Fruit fly (Drosophila melanogaster) whole organism, embryonic: ENCODE measurements around the gene esc.

Experiments used
- Atf-2 ChIP-seq: fragments of 200-800 bp; sonication (Bioruptor generic); optimal IDR thresholded peaks from 2 replicates; lab custom pipeline; 2016; ENCODE audit warnings: missing biosample characterization, missing genetic modification characterization
- Bdp1 ChIP-seq: fragments of 200-800 bp; sonication (Bioruptor generic); optimal IDR thresholded peaks from 3 replicates; lab custom pipeline; 2016; ENCODE audit warnings: missing biosample characterization, missing genetic modification characterization
- Blimp-1 ChIP-seq: fragments of 200-800 bp; sonication (Bioruptor generic); optimal IDR thresholded peaks from 3 replicates; lab custom pipeline; 2018; ENCODE audit warnings: missing biosample characterization, missing genetic modification characterization, mild to moderate bottlenecking, moderate library complexity, missing genetic modification reagents
- CG10462 ChIP-seq: fragments of 200-800 bp; sonication (Bioruptor generic); optimal IDR thresholded peaks from 2 replicates; lab custom pipeline; 2016; ENCODE audit warnings: missing biosample characterization, missing genetic modification characterization
- CG10959 ChIP-seq: fragments of 200-800 bp; sonication (Bioruptor generic); IDR thresholded peaks from 2 replicates; pipeline ENCODE4 v1.3.6; 2022; ENCODE audit warnings: missing biosample characterization, missing genetic modification characterization
- CG11560 ChIP-seq: fragments of 200-800 bp; sonication (Bioruptor generic); IDR thresholded peaks from 3 replicates; pipeline ENCODE4 v1.3.6; 2022; ENCODE audit warnings: missing biosample characterization, missing genetic modification characterization
- CG11695 ChIP-seq: fragments of 200-800 bp; sonication (Bioruptor generic); IDR thresholded peaks from 3 replicates; pipeline ENCODE4 v1.3.6; 2022; ENCODE audit warnings: missing biosample characterization, missing genetic modification characterization
- CG13424 ChIP-seq: fragments of 200-800 bp; sonication (Bioruptor generic); optimal IDR thresholded peaks from 2 replicates; lab custom pipeline; 2019; ENCODE audit warnings: missing biosample characterization, mild to moderate bottlenecking, missing genetic modification characterization, moderate library complexity
- CG14965 ChIP-seq: fragments of 200-800 bp; sonication (Bioruptor generic); optimal IDR thresholded peaks from 2 replicates; lab custom pipeline; 2016; ENCODE audit warnings: missing biosample characterization, missing genetic modification characterization, borderline replicate concordance
- CG15269 ChIP-seq: fragments of 200-800 bp; sonication (Bioruptor generic); optimal IDR thresholded peaks from 2 replicates; lab custom pipeline; 2018; ENCODE audit warnings: missing biosample characterization, mild to moderate bottlenecking, missing genetic modification characterization, moderate library complexity
- CG17802 ChIP-seq: fragments of 200-800 bp; sonication (Bioruptor generic); optimal IDR thresholded peaks from 2 replicates; lab custom pipeline; 2018; ENCODE audit warnings: missing biosample characterization, mild to moderate bottlenecking, missing genetic modification characterization, moderate library complexity
- CG18262 ChIP-seq: fragments of 200-800 bp; optimal IDR thresholded peaks from 3 replicates; lab custom pipeline; 2019; ENCODE audit warnings: missing biosample characterization, mild to moderate bottlenecking, missing genetic modification characterization, moderate library complexity
- CG2712 ChIP-seq: fragments of 200-800 bp; optimal IDR thresholded peaks from 3 replicates; lab custom pipeline; 2019; ENCODE audit warnings: missing biosample characterization, mild to moderate bottlenecking, missing genetic modification characterization, moderate library complexity
- CG32767 ChIP-seq: fragments of 200-800 bp; sonication (Bioruptor generic); IDR thresholded peaks from 2 replicates; pipeline ENCODE4 v1.3.6; 2022; ENCODE audit warnings: missing biosample characterization, missing genetic modification characterization
- CG33213 ChIP-seq: fragments of 200-800 bp; sonication (Bioruptor generic); optimal IDR thresholded peaks from 3 replicates; lab custom pipeline; 2016; ENCODE audit warnings: missing biosample characterization, missing genetic modification characterization
- CG34422 ChIP-seq: fragments of 200-800 bp; sonication (Bioruptor generic); IDR thresholded peaks from 3 replicates; pipeline ENCODE4 v1.3.6; 2022; ENCODE audit warnings: missing biosample characterization, missing genetic modification characterization
- CG43689 ChIP-seq: fragments of 200-800 bp; sonication (Bioruptor generic); IDR thresholded peaks from 2 replicates; pipeline ENCODE4 v1.3.6; 2022; ENCODE audit warnings: missing biosample characterization, missing genetic modification characterization
- CG4820 ChIP-seq: fragments of 200-800 bp; sonication (Bioruptor generic); optimal IDR thresholded peaks from 3 replicates; lab custom pipeline; 2016; ENCODE audit warnings: missing biosample characterization, missing genetic modification characterization
- CG6254 ChIP-seq: fragments of 200-800 bp; sonication (Bioruptor generic); optimal IDR thresholded peaks from 3 replicates; lab custom pipeline; 2017; ENCODE audit warnings: mild to moderate bottlenecking, missing biosample characterization, missing genetic modification reagents, missing genetic modification characterization
- CG6854 ChIP-seq: fragments of 200-800 bp; sonication (Bioruptor generic); optimal IDR thresholded peaks from 3 replicates; lab custom pipeline; 2017; ENCODE audit warnings: missing biosample characterization, mild to moderate bottlenecking, missing genetic modification characterization
- CG7556 ChIP-seq: fragments of 200-800 bp; sonication (Bioruptor generic); optimal IDR thresholded peaks from 2 replicates; lab custom pipeline; 2017; ENCODE audit warnings: missing biosample characterization, mild to moderate bottlenecking, missing genetic modification characterization
- CG8388 ChIP-seq: fragments of 200-800 bp; sonication (Bioruptor generic); optimal IDR thresholded peaks from 2 replicates; lab custom pipeline; 2019; ENCODE audit warnings: missing biosample characterization, mild to moderate bottlenecking, missing genetic modification characterization, moderate library complexity
- CG9437 ChIP-seq: fragments of 200-800 bp; sonication (Bioruptor generic); optimal IDR thresholded peaks from 2 replicates; lab custom pipeline; 2018; ENCODE audit warnings: missing biosample characterization, mild to moderate bottlenecking, missing genetic modification characterization
- CG9817 ChIP-seq: fragments of 200-800 bp; sonication (Bioruptor generic); optimal IDR thresholded peaks from 2 replicates; lab custom pipeline; 2018; ENCODE audit warnings: missing biosample characterization, mild to moderate bottlenecking, missing genetic modification characterization, moderate library complexity
- Drgx ChIP-seq: fragments of 200-800 bp; sonication (Bioruptor generic); IDR thresholded peaks from 2 replicates; pipeline ENCODE4 v1.3.6; 2022; ENCODE audit warnings: missing biosample characterization, missing genetic modification characterization
- HLHmδ ChIP-seq: fragments of 200-800 bp; sonication (Bioruptor generic); optimal IDR thresholded peaks from 2 replicates; lab custom pipeline; 2018; ENCODE audit warnings: missing biosample characterization, mild to moderate bottlenecking, missing genetic modification characterization, moderate library complexity
- Hr78 ChIP-seq, 2 experiments: fragments of 200-800 bp in 1 of 2; fragments of >200 bp in 1 of 2; sonication (Bioruptor generic) in 1 of 2; optimal IDR thresholded peaks; 2 replicates each; lab custom pipeline; 2017 to 2019; ENCODE audit warnings: missing biosample characterization in 2 of 2, missing genetic modification characterization in 2 of 2, mild to moderate bottlenecking in 1 of 2, moderate library complexity in 1 of 2
- NK7.1 ChIP-seq: fragments of 200-800 bp; sonication (Bioruptor generic); optimal IDR thresholded peaks from 3 replicates; lab custom pipeline; 2016; ENCODE audit warnings: missing biosample characterization, missing genetic modification characterization
- br ChIP-seq: fragments of >200 bp; optimal IDR thresholded peaks from 2 replicates; lab custom pipeline; 2017
- cato ChIP-seq: fragments of 200-800 bp; sonication (Bioruptor generic); optimal IDR thresholded peaks from 2 replicates; lab custom pipeline; 2016; ENCODE audit warnings: missing biosample characterization, missing genetic modification characterization, borderline replicate concordance
- dati ChIP-seq: fragments of 200-800 bp; sonication (Bioruptor generic); IDR thresholded peaks from 2 replicates; pipeline ENCODE4 v1.3.6; 2022; ENCODE audit warnings: missing biosample characterization, missing genetic modification characterization
- eve ChIP-seq, 2 experiments: fragments of >200 bp; optimal IDR thresholded peaks; 2 replicates each; lab custom pipeline; 2017; ENCODE audit warnings: missing biosample characterization in 2 of 2, missing genetic modification characterization in 2 of 2
- eyg ChIP-seq: fragments of 200-800 bp; sonication (Bioruptor generic); optimal IDR thresholded peaks from 3 replicates; lab custom pipeline; 2016; ENCODE audit warnings: missing biosample characterization, missing genetic modification characterization
- fd102C ChIP-seq: fragments of 200-800 bp; sonication (Bioruptor generic); optimal IDR thresholded peaks from 2 replicates; lab custom pipeline; 2018; ENCODE audit warnings: missing biosample characterization, mild to moderate bottlenecking, missing genetic modification characterization, moderate library complexity
- gcm2 ChIP-seq: fragments of 200-800 bp; sonication (Bioruptor generic); optimal IDR thresholded peaks from 2 replicates; lab custom pipeline; 2016; ENCODE audit warnings: missing biosample characterization, missing genetic modification characterization
- ham ChIP-seq: fragments of 200-800 bp; sonication (Bioruptor generic); IDR thresholded peaks from 2 replicates; pipeline ENCODE4 v1.3.6; 2022; ENCODE audit warnings: missing biosample characterization, missing genetic modification characterization
- her ChIP-seq: fragments of 200-800 bp; sonication (Bioruptor generic); optimal IDR thresholded peaks from 2 replicates; lab custom pipeline; 2016; ENCODE audit warnings: missing biosample characterization, missing genetic modification characterization
- insv ChIP-seq, 2 experiments: fragments of 200-800 bp; sonication (Bioruptor generic); optimal IDR thresholded peaks; 3 replicates each; lab custom pipeline; 2016 to 2018; ENCODE audit warnings: missing biosample characterization in 2 of 2, missing genetic modification characterization in 2 of 2
- ken ChIP-seq: fragments of 200-800 bp; sonication (Bioruptor generic); IDR thresholded peaks from 3 replicates; pipeline ENCODE4 v1.3.6; 2022; ENCODE audit warnings: missing biosample characterization, missing genetic modification characterization
- lbe ChIP-seq: fragments of 200-800 bp; sonication (Bioruptor generic); optimal IDR thresholded peaks from 2 replicates; lab custom pipeline; 2016; ENCODE audit warnings: missing biosample characterization, mild to moderate bottlenecking, missing genetic modification characterization
- lilli ChIP-seq: fragments of 200-800 bp; sonication (Bioruptor generic); optimal IDR thresholded peaks from 3 replicates; lab custom pipeline; 2016; ENCODE audit warnings: missing biosample characterization, missing genetic modification characterization
- onecut ChIP-seq: fragments of 200-800 bp; sonication (Bioruptor generic); IDR thresholded peaks from 2 replicates; pipeline ENCODE4 v1.3.6; 2022; ENCODE audit warnings: missing biosample characterization, missing genetic modification characterization
- pros ChIP-seq: fragments of 200-800 bp; sonication (Bioruptor generic); optimal IDR thresholded peaks from 3 replicates; lab custom pipeline; 2019; ENCODE audit warnings: missing biosample characterization, mild to moderate bottlenecking, missing genetic modification characterization, moderate library complexity
- sd ChIP-seq: fragments of 200-800 bp; sonication (Bioruptor generic); optimal IDR thresholded peaks from 3 replicates; lab custom pipeline; 2018; ENCODE audit warnings: missing biosample characterization, mild to moderate bottlenecking, missing genetic modification characterization, moderate library complexity
- sim ChIP-seq: fragments of 200-800 bp; sonication (Bioruptor generic); IDR thresholded peaks from 2 replicates; pipeline ENCODE4 v1.3.6; 2022; ENCODE audit warnings: missing biosample characterization, missing genetic modification characterization
- slou ChIP-seq: fragments of 200-800 bp; sonication (Bioruptor generic); optimal IDR thresholded peaks from 3 replicates; lab custom pipeline; 2016; ENCODE audit warnings: missing biosample characterization, missing genetic modification characterization
- so ChIP-seq: fragments of 200-800 bp; sonication (Bioruptor generic); IDR thresholded peaks from 3 replicates; pipeline ENCODE4 v1.3.6; 2022; ENCODE audit warnings: missing biosample characterization, missing genetic modification characterization
- sug ChIP-seq: fragments of 200-800 bp; optimal IDR thresholded peaks from 2 replicates; lab custom pipeline; 2019; ENCODE audit warnings: missing biosample characterization, mild to moderate bottlenecking, missing genetic modification characterization, moderate library complexity
- tll ChIP-seq, 2 experiments: fragments of 200-800 bp in 1 of 2; fragments of >200 bp in 1 of 2; sonication (Bioruptor generic) in 1 of 2; optimal IDR thresholded peaks; 2 replicates each; lab custom pipeline; 2017 to 2019; ENCODE audit warnings: missing biosample characterization in 2 of 2, missing genetic modification characterization in 2 of 2, mild to moderate bottlenecking in 1 of 2, moderate library complexity in 1 of 2
- zfh2 ChIP-seq: fragments of 200-800 bp; sonication (Bioruptor generic); optimal IDR thresholded peaks from 2 replicates; lab custom pipeline; 2016; ENCODE audit warnings: missing biosample characterization, missing genetic modification characterization

The esc gene

dm6 chr2L:11816376-11816775 is 12.8 kb downstream of the esc start (continued):
- TF ChIP-seq ken (GFP tag; lab: Robert Waterston, UW) (peak; percentile 93), CG8388 (GFP tag; lab: Kevin White, UChicago) (peak; percentile 90), CG32767 (GFP tag; lab: Robert Waterston, UW) (peak; percentile 47; the same call in 1 of the 2 replicates), CG15269 (tag; lab: Kevin White, UChicago) (peak; percentile 82), cato (GFP tag; lab: Kevin White, UChicago) (peak; percentile 94), so (peak; percentile 87), ham (GFP tag; lab: Robert Waterston, UW) (peak; percentile 58; the same call in 1 of the 2 replicates), Hr78 (GFP tag; optimal IDR thresholded peaks at IDR 0.05; lab: Kevin White, UChicago) (peak in 1 of 2 experiments; percentile 49), slou (GFP tag; lab: Kevin White, UChicago) (peak; percentile 91), Drgx (GFP tag; lab: Robert Waterston, UW) (peak; percentile 31; the same call in 1 of the 2 replicates), br (lab: Kevin White, UChicago) (no peak), onecut (peak; percentile 98), zfh2 (GFP tag; lab: Kevin White, UChicago) (no peak), CG17802 (tag; lab: Kevin White, UChicago) (peak; percentile 91), Bdp1 (GFP tag; lab: Kevin White, UChicago) (peak; percentile 82), her (peak; percentile 94), CG6854 (GFP tag; lab: Kevin White, UChicago) (peak; percentile 96), CG11695 (GFP tag; lab: Robert Waterston, UW) (peak; percentile 86), CG43689 (GFP tag; lab: Robert Waterston, UW) (peak; percentile 81), lbe (no peak), CG10462 (GFP tag; lab: Kevin White, UChicago) (peak; percentile 89), CG14965 (GFP tag; lab: Kevin White, UChicago) (peak; percentile 97), CG33213 (GFP tag; lab: Kevin White, UChicago) (peak; percentile 98), CG2712 (peak; percentile 92), Atf-2 (peak; percentile 78), CG9437 (GFP tag; lab: Kevin White, UChicago) (peak; percentile 87), tll (GFP tag; optimal IDR thresholded peaks at IDR 0.05; lab: Kevin White, UChicago) (peak in 1 of 2 experiments; percentile 59), Blimp-1 (GFP tag; lab: Kevin White, UChicago) (peak; percentile 84), eyg (GFP tag; lab: Kevin White, UChicago) (peak; percentile 95), CG11560 (no peak; the same call in 1 of the 3 replicates), CG13424 (tag; lab: Kevin White, UChicago) (peak; percentile 76), fd102C (GFP tag; lab: Kevin White, UChicago) (peak; percentile 98), gcm2 (GFP tag; lab: Kevin White, UChicago) (peak; percentile 77), CG34422 (GFP tag; lab: Robert Waterston, UW) (peak; percentile 88), sug (tag; lab: Kevin White, UChicago) (peak; percentile 80), CG6254 (GFP tag; lab: Kevin White, UChicago) (peak; percentile 96), pros (GFP tag; lab: Kevin White, UChicago) (peak; percentile 23), HLHmδ (GFP tag; lab: Kevin White, UChicago) (peak; percentile 100), sim (GFP tag; lab: Robert Waterston, UW) (peak; percentile 97), CG18262 (tag; lab: Kevin White, UChicago) (peak; percentile 89), dati (GFP tag; lab: Robert Waterston, UW) (peak; percentile 95), insv (GFP tag; optimal IDR thresholded peaks at IDR 0.05; lab: Kevin White, UChicago) (peak in 1 of 2 experiments; percentile 83), lilli (GFP tag; lab: Kevin White, UChicago) (peak; percentile 75), CG10959 (GFP tag; lab: Robert Waterston, UW) (peak; percentile 94), sd (tag; lab: Kevin White, UChicago) (no peak), CG9817 (tag; lab: Kevin White, UChicago) (peak; percentile 86), eve (GFP tag; optimal IDR thresholded peaks at IDR 0.05; lab: Kevin White, UChicago) (peak in 1 of 2 experiments; percentile 54), CG4820 (GFP tag; lab: Kevin White, UChicago) (peak; percentile 92), NK7.1 (GFP tag; lab: Kevin White, UChicago) (peak; percentile 94), CG7556 (peak; percentile 82)
